Fruit fly (Drosophila melanogaster) Kc167 (cell line): Measurements from ENCODE around the gene CG17648.

Experiments used
- Myc ChIP-seq: fragments of >200 bp; optimal IDR thresholded peaks from 2 replicates; lab custom pipeline; 2017; ENCODE audit warnings: missing external identifiers
- Sin3A ChIP-seq: fragments of >200 bp; optimal IDR thresholded peaks from 2 replicates; lab custom pipeline; 2018; ENCODE audit warnings: missing external identifiers
- h ChIP-seq: fragments of >200 bp; optimal IDR thresholded peaks from 3 replicates; lab custom pipeline; 2018; ENCODE audit warnings: missing external identifiers
- psq ChIP-seq: fragments of >200 bp; optimal IDR thresholded peaks from 2 replicates; lab custom pipeline; 2017; ENCODE audit warnings: missing external identifiers
- ttk ChIP-seq: sonication (Bioruptor generic); optimal IDR thresholded peaks from 2 replicates; lab custom pipeline; 2017; ENCODE audit warnings: missing external identifiers

dm6 chr2L:1783762-1784161 lies 31.7 kb downstream of the CG17648 start, which contains the start of gene Gr22e:
- TF ChIP-seq h (no peak), psq (no peak), Myc (lab: Kevin White, UChicago) (no peak), Sin3A (no peak), ttk (lab: Kevin White, UChicago) (no peak)
